Worm (Caenorhabditis elegans) whole organism, early embryonic: ENCODE data around the gene gpa-4.

ENCODE experiments used
- B0310.2 ChIP-seq: sonication (generic microtip); optimal IDR thresholded peaks from 2 replicates; lab custom pipeline; 2016; ENCODE audit warnings: mild to moderate bottlenecking, missing genetic modification characterization, missing compliant biosample characterization
- F13C5.2 ChIP-seq: sonication (generic microtip); optimal IDR thresholded peaks from 2 replicates; lab custom pipeline; 2017; ENCODE audit warnings: mild to moderate bottlenecking, missing genetic modification characterization, inconsistent platforms, missing compliant biosample characterization
- aly-1 ChIP-seq: sonication (generic microtip); optimal IDR thresholded peaks from 2 replicates; lab custom pipeline; 2016; ENCODE audit warnings: missing genetic modification characterization, missing compliant biosample characterization
- ama-1 ChIP-seq: fragments of 150-350 bp; optimal IDR thresholded peaks from 2 replicates; lab custom pipeline; 2014
- ceh-13 ChIP-seq: fragments of 200-800 bp; sonication (Bioruptor generic); optimal IDR thresholded peaks from 2 replicates; lab custom pipeline; 2018; ENCODE audit warnings: mild to moderate bottlenecking, missing genetic modification characterization, missing compliant biosample characterization
- ceh-36 ChIP-seq: sonication (generic microtip); optimal IDR thresholded peaks from 2 replicates; lab custom pipeline; 2016; ENCODE audit warnings: missing genetic modification characterization, inconsistent platforms, missing compliant biosample characterization
- ets-7 ChIP-seq: sonication (generic microtip); optimal IDR thresholded peaks from 2 replicates; lab custom pipeline; 2016; ENCODE audit warnings: missing genotype, missing genetic modification characterization, missing compliant biosample characterization
- flt-1 ChIP-seq: fragments of 200-800 bp; sonication (Bioruptor generic); IDR thresholded peaks from 2 replicates; pipeline ENCODE4 v1.3.6; 2022; ENCODE audit warnings: missing genetic modification characterization, missing compliant biosample characterization
- hmbx-1 ChIP-seq: sonication (generic microtip); optimal IDR thresholded peaks from 2 replicates; lab custom pipeline; 2016; ENCODE audit warnings: mild to moderate bottlenecking, missing genetic modification characterization, missing compliant biosample characterization
- hmg-4 ChIP-seq: fragments of 200-800 bp; sonication (Bioruptor generic); optimal IDR thresholded peaks from 2 replicates; lab custom pipeline; 2018; ENCODE audit warnings: mild to moderate bottlenecking, missing genetic modification characterization, missing compliant biosample characterization
- hnd-1 ChIP-seq: sonication (generic microtip); optimal IDR thresholded peaks from 2 replicates; lab custom pipeline; 2016; ENCODE audit warnings: missing genetic modification characterization, missing compliant biosample characterization
- pes-1 ChIP-seq: fragments of 200-800 bp; sonication (Bioruptor generic); IDR thresholded peaks from 2 replicates; pipeline ENCODE4 v1.3.6; 2022; ENCODE audit warnings: missing genetic modification reagents, missing genetic modification characterization, missing compliant biosample characterization
- scrt-1 ChIP-seq: fragments of 200-800 bp; sonication (Bioruptor generic); IDR thresholded peaks from 2 replicates; pipeline ENCODE4 v1.3.6; 2022; ENCODE audit warnings: missing genetic modification characterization, missing compliant biosample characterization
- sea-1 ChIP-seq: fragments of 200-800 bp; sonication (Bioruptor generic); conservative IDR thresholded peaks from 2 replicates; pipeline ENCODE4 v1.3.6; 2022; ENCODE audit warnings: missing genetic modification characterization, missing compliant biosample characterization
- tbx-11 ChIP-seq: fragments of 200-800 bp; sonication (Bioruptor generic); IDR thresholded peaks from 2 replicates; pipeline ENCODE4 v1.3.6; 2022; ENCODE audit warnings: missing genetic modification characterization, missing compliant biosample characterization
- tbx-37 ChIP-seq: fragments of 200-800 bp; sonication (Bioruptor generic); conservative IDR thresholded peaks from 2 replicates; pipeline ENCODE4 v1.3.6; 2022; ENCODE audit warnings: missing genetic modification reagents, missing genetic modification characterization, missing compliant biosample characterization
- tra-4 ChIP-seq: sonication (generic microtip); optimal IDR thresholded peaks from 2 replicates; lab custom pipeline; 2017; ENCODE audit warnings: missing genetic modification characterization, missing compliant biosample characterization

The gpa-4 gene

DNA sequence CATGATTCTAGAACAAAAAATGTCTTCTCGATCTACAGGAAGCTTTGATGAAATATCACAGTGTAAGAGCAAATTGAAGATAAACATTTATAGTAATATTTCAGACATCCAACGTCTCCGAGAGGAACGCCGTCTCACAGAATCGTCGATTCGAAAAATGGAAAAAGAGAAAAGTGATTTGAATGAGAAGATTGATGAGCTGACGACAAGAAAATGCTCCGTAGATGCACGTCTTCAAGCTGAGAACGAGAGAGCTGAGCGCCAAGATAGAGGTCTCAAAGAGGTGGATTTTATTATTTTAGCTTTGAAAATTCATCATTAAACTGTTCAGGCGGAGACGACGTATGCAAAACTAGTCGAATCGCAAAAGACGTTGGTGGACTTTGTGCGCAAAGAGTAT lies 13.4 kb upstream of the gpa-4 start, which contains the start of gene ssna-1:
Gene ssna-1 (plus strand): TSS at position 12 of the 400 bp plus-strand sequence.
- TF ChIP-seq ama-1 (peak; percentile 75), F13C5.2 (no peak)

ce11 chrIV:390279-390678 lies 11.2 kb upstream of the gpa-4 start, which contains the start of the genes ears-2 and uncp-18:
Gene ears-2, minus strand, starts transcription at chrIV:390468.
Gene uncp-18, plus strand, starts transcription at chrIV:390560.
- peak; percentile 99 for TF ChIP-seq F13C5.2
- TF ChIP-seq pes-1 (GFP tag; lab: Robert Waterston, UW) = peak; percentile 97
- TF ChIP-seq ceh-36 (tag; lab: Kevin White, UChicago) = peak; percentile 95
- TF ChIP-seq ets-7 (tag; lab: Kevin White, UChicago) = peak; percentile 85
- peak; percentile 94 for TF ChIP-seq scrt-1 (GFP tag; lab: Robert Waterston, UW)
- peak; percentile 91 for TF ChIP-seq hmbx-1 (tag; lab: Kevin White, UChicago)
- no peak for TF ChIP-seq ama-1
- peak; percentile 88 for TF ChIP-seq aly-1 (tag; lab: Kevin White, UChicago)
- TF ChIP-seq hmg-4 = peak; percentile 99
- peak; percentile 92 for TF ChIP-seq B0310.2 (tag; lab: Kevin White, UChicago)
- peak; percentile 95 for TF ChIP-seq tbx-11
- TF ChIP-seq sea-1 (GFP tag; lab: Robert Waterston, UW) = peak; percentile 99
- peak; percentile 95 for TF ChIP-seq hnd-1 (tag; lab: Kevin White, UChicago)
- TF ChIP-seq tbx-37 (GFP tag; lab: Robert Waterston, UW) = peak; percentile 97
- TF ChIP-seq flt-1 (GFP tag; lab: Robert Waterston, UW) = peak; percentile 88
- TF ChIP-seq ceh-13 = peak; percentile 97
- TF ChIP-seq tra-4 (tag; lab: Kevin White, UChicago) = peak; percentile 92

- TF ChIP-seq tbx-37 (GFP tag; lab: Robert Waterston, UW) (0 out of 2 replicates have a peak, but pooled peaks have one; percentile 30), hmbx-1 (tag; lab: Kevin White, UChicago) (no peak), pes-1 (GFP tag; lab: Robert Waterston, UW) (peak; percentile 52; the same call in 1 of the 2 replicates), B0310.2 (tag; lab: Kevin White, UChicago) (no peak), ets-7 (tag; lab: Kevin White, UChicago) (no peak)
These were observed 8.0 kb upstream of the gpa-4 start, which contains the start of the genes T07A9.15 and nog-1 for ce11 chrIV:393409-393930. Gene T07A9.15, minus strand, starts transcription at chrIV:393546. Gene nog-1, plus strand, starts transcription at chrIV:393880.

DNA sequence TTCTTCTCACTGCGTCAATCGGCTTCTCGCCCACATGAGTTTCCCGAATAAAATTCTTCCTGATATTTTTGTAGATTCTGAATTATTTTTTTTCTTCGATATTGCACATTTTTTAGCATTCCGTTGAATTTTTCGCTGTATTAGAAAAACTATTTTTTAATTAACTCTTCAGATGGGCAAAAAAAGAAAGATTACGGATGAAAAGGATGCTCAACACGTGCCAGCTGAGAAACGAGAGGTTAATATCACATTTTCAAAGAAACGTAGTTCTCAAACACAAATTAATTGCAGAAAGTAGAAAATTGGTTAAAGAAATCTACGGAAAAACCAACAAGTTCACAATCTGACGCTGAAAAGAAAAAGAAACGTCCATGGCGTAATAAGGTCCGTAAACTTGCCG lies 5.1 kb upstream of the gpa-4 start, which contains the start of gene rrp-8:
Gene rrp-8 (plus strand): TSS at position 173 of the 400 bp plus-strand sequence.
- no peak for TF ChIP-seq hnd-1 (tag; lab: Kevin White, UChicago)
- no peak for TF ChIP-seq tbx-37 (GFP tag; lab: Robert Waterston, UW)

DNA sequence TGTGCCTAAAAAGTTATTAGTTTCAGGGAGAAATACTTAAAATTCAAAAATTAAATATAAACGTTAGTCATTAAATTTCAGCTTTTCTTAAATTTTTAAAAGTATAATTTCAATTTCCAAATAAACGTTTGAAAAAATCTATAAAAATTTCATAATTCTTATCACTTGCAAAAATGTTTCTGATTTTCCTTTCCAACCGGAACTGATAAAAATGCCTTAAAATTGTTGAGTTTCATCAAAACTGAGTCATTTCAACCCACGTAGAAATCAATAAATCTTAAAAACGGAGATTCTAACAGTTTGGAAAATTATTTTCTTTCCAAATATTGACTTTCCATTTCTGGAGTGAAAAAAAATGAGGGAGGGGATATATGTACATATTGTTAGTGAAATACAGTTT lies 7.4 kb downstream of the gpa-4 start:
- TF ChIP-seq ama-1 = no peak
- no peak for TF ChIP-seq ceh-13
- TF ChIP-seq tbx-37 (GFP tag; lab: Robert Waterston, UW) = no peak
- TF ChIP-seq hmbx-1 (tag; lab: Kevin White, UChicago) = no peak
- no peak for TF ChIP-seq F13C5.2
- TF ChIP-seq ets-7 (tag; lab: Kevin White, UChicago) = no peak
- no peak for TF ChIP-seq aly-1 (tag; lab: Kevin White, UChicago)
- no peak for TF ChIP-seq hnd-1 (tag; lab: Kevin White, UChicago)
- TF ChIP-seq ceh-36 (tag; lab: Kevin White, UChicago) = no peak
- no peak for TF ChIP-seq tra-4 (tag; lab: Kevin White, UChicago)
- TF ChIP-seq hmg-4 = no peak
- no peak for TF ChIP-seq flt-1 (GFP tag; lab: Robert Waterston, UW)
- TF ChIP-seq pes-1 (GFP tag; lab: Robert Waterston, UW) = no peak
- no peak for TF ChIP-seq sea-1 (GFP tag; lab: Robert Waterston, UW)
- TF ChIP-seq scrt-1 (GFP tag; lab: Robert Waterston, UW) = no peak
- TF ChIP-seq B0310.2 (tag; lab: Kevin White, UChicago) = no peak
- no peak for TF ChIP-seq tbx-11

- TF ChIP-seq ets-7 (tag; lab: Kevin White, UChicago) = no peak
- TF ChIP-seq hmg-4 = no peak
- TF ChIP-seq pes-1 (GFP tag; lab: Robert Waterston, UW) = no peak
- TF ChIP-seq ceh-36 (tag; lab: Kevin White, UChicago) = peak; percentile 66
These were observed 8.4 kb downstream of the gpa-4 start, which contains the start of gene kgb-1 for ce11 chrIV:409935-410334. Gene kgb-1, minus strand, starts transcription at chrIV:410035.

DNA sequence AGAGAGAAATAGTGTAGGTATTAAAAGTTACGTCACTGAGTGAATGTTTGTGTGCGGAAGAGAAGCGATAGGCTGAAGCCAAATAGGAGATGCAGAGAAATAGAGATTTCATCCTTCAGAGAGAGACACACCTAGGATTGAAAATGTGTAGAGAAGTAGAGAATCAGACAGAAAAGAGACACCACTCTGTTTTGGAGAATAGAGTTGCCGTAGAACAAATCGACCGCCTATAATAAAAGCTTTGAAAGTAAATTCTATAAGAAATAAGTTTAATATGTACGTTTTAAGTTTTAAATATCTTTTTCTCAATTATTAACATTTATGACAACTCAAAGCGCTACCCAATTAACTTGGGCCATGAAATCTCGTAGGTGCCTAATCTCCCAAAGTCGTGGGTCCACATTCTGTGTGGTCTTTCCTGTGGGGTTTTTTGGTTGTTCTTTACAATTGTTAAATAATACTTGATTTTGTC lies 9.0 kb downstream of the gpa-4 start, which contains the start of gene T07A9.12:
Gene T07A9.12 (plus strand): TSS at position 448 of the 472 bp plus-strand sequence.
- TF ChIP-seq ets-7 (tag; lab: Kevin White, UChicago) = peak; percentile 12
- TF ChIP-seq flt-1 (GFP tag; lab: Robert Waterston, UW) = no peak; the same call in 1 of the 2 replicates
- TF ChIP-seq aly-1 (tag; lab: Kevin White, UChicago) = no peak
- TF ChIP-seq ceh-13 = no peak
- no peak for TF ChIP-seq tra-4 (tag; lab: Kevin White, UChicago)
- TF ChIP-seq hmbx-1 (tag; lab: Kevin White, UChicago) = no peak
- TF ChIP-seq hnd-1 (tag; lab: Kevin White, UChicago) = no peak

- TF ChIP-seq flt-1 (GFP tag; lab: Robert Waterston, UW) (no peak), scrt-1 (GFP tag; lab: Robert Waterston, UW) (no peak), ceh-36 (tag; lab: Kevin White, UChicago) (no peak), tbx-11 (no peak), F13C5.2 (no peak), hmg-4 (no peak), pes-1 (GFP tag; lab: Robert Waterston, UW) (no peak)
These were observed 18.2 kb downstream of the gpa-4 start, which contains the start of gene eri-1 for ce11 chrIV:419674-420073. Gene eri-1, minus strand, starts transcription at chrIV:419958.
